Worm (Caenorhabditis elegans) whole organism, young adult: ENCODE results near the gene srw-67.

Source experiments
- T26A5.8 ChIP-seq: sonication (generic microtip); optimal IDR thresholded peaks from 2 replicates; lab custom pipeline; 2016; ENCODE audit warnings: missing genetic modification characterization, missing compliant biosample characterization
- Y95B8A.8 ChIP-seq: fragments of 200-800 bp; sonication (Bioruptor generic); IDR thresholded peaks from 2 replicates; pipeline ENCODE4 v1.3.6; 2022; ENCODE audit warnings: missing genetic modification reagents, missing genetic modification characterization, missing compliant biosample characterization
- attf-3 ChIP-seq: fragments of 200-800 bp; sonication (Bioruptor generic); conservative IDR thresholded peaks from 2 replicates; pipeline ENCODE4 v1.3.6; 2022; ENCODE audit warnings: missing genetic modification reagents, missing genetic modification characterization, missing compliant biosample characterization
- efl-1 ChIP-seq: fragments of 150-350 bp; optimal IDR thresholded peaks from 2 replicates; lab custom pipeline; 2014; ENCODE audit warnings: missing biosample characterization, missing genetic modification reagents, missing genetic modification characterization
- lin-40 ChIP-seq: sonication (generic microtip); optimal IDR thresholded peaks from 2 replicates; lab custom pipeline; 2016; ENCODE audit warnings: missing genetic modification characterization, mild to moderate bottlenecking, missing compliant biosample characterization, missing genotype, missing genetic modification reagents
- snpc-4 ChIP-seq, 5 experiments: fragments of 150-350 bp in 1 of 5; sonication (generic microtip) in 4 of 5; optimal IDR thresholded peaks; 2 replicates each; lab custom pipeline; 2014 to 2018; ENCODE audit warnings: missing genetic modification characterization in 5 of 5, missing biosample characterization in 3 of 5, antibody characterized with exemption in 2 of 5, mild to moderate bottlenecking in 2 of 5, missing compliant biosample characterization in 2 of 5, missing genotype in 2 of 5, moderate library complexity in 2 of 5, missing genetic modification reagents in 1 of 5
- tlf-1 ChIP-seq: fragments of 200-800 bp; sonication (Bioruptor generic); optimal IDR thresholded peaks from 2 replicates; lab custom pipeline; 2018; ENCODE audit warnings: mild to moderate bottlenecking, missing genetic modification characterization, missing compliant biosample characterization
- ztf-3 ChIP-seq: fragments of 200-800 bp; sonication (Bioruptor generic); optimal IDR thresholded peaks from 2 replicates; lab custom pipeline; 2018; ENCODE audit warnings: mild to moderate bottlenecking, missing genetic modification characterization, missing compliant biosample characterization

DNA sequence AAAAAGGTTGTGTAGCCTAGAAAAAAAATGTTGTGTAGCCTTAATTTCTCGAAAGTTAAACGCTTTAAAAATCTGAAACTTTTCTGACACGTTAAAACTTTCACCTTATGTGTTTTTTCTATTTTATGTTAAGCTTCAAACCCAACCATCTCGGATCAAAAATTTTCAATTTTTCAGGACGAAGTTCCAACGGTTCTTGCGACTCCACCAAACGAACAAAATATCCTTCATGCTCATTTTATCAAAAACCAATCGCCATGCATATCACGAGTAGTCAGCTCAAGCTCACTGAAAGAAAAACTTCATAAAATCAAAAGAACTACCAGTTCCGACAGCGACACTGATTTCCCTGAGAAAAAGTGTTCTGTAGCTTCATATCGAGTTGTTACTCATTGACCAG, 19.0 kb downstream of the srw-67 start:
- no peak for TF ChIP-seq snpc-4 (GFP tag; optimal IDR thresholded peaks at IDR 0.05; lab: Kevin White, UChicago)
- TF ChIP-seq snpc-4 (tag; optimal IDR thresholded peaks at IDR 0.05; lab: Kevin White, UChicago): no peak
- TF ChIP-seq efl-1 (GFP tag; lab: Kevin White, UChicago): no peak
- no peak for TF ChIP-seq lin-40 (tag; lab: Kevin White, UChicago)
- TF ChIP-seq T26A5.8 (tag; lab: Kevin White, UChicago): no peak
- no peak for TF ChIP-seq tlf-1 (GFP tag; lab: Kevin White, UChicago)
- no peak for TF ChIP-seq Y95B8A.8 (GFP tag; lab: Robert Waterston, UW)
- no peak for TF ChIP-seq ztf-3 (GFP tag; lab: Kevin White, UChicago)
- TF ChIP-seq attf-3 (GFP tag; lab: Robert Waterston, UW): no peak
